Fruit fly (Drosophila melanogaster) whole organism, embryonic: Measurements from ENCODE around the gene CG32847.

Source experiments
- Abd-B ChIP-seq: fragments of 200-800 bp; sonication (Bioruptor generic); optimal IDR thresholded peaks from 2 replicates; lab custom pipeline; 2018; ENCODE audit warnings: missing biosample characterization, mild to moderate bottlenecking, missing genetic modification characterization, moderate library complexity
- Awh ChIP-seq: fragments of 200-800 bp; sonication (Bioruptor generic); IDR thresholded peaks from 2 replicates; pipeline ENCODE4, ENCODE4 v1.3.6; 2022; ENCODE audit warnings: missing biosample characterization, missing genetic modification characterization
- B-H2 ChIP-seq: fragments of 200-800 bp; sonication (Bioruptor generic); optimal IDR thresholded peaks from 2 replicates; lab custom pipeline; 2018; ENCODE audit warnings: missing biosample characterization, mild to moderate bottlenecking, missing genetic modification characterization
- CG10431 ChIP-seq: fragments of 200-800 bp; sonication (Bioruptor generic); optimal IDR thresholded peaks from 3 replicates; lab custom pipeline; 2018; ENCODE audit warnings: missing biosample characterization, mild to moderate bottlenecking, missing genetic modification characterization
- CG11085 ChIP-seq: fragments of 200-800 bp; sonication (Bioruptor generic); IDR thresholded peaks from 2 replicates; pipeline ENCODE4 v1.3.6; 2022; ENCODE audit warnings: missing biosample characterization, missing genetic modification characterization
- CG12155 ChIP-seq: fragments of 200-800 bp; sonication (Bioruptor generic); optimal IDR thresholded peaks from 3 replicates; lab custom pipeline; 2016; ENCODE audit warnings: missing biosample characterization, missing genetic modification characterization
- CG14050 ChIP-seq: fragments of 200-800 bp; sonication (Bioruptor generic); IDR thresholded peaks from 3 replicates; pipeline ENCODE4 v1.3.6; 2022; ENCODE audit warnings: missing biosample characterization, missing genetic modification characterization
- CG1602 ChIP-seq: fragments of 200-800 bp; sonication (Bioruptor generic); optimal IDR thresholded peaks from 3 replicates; lab custom pipeline; 2016; ENCODE audit warnings: missing biosample characterization, missing genetic modification characterization
- CG16863 ChIP-seq: fragments of 200-800 bp; sonication (Bioruptor generic); optimal IDR thresholded peaks from 3 replicates; lab custom pipeline; 2016; ENCODE audit warnings: missing biosample characterization, missing genetic modification characterization
- CG17568 ChIP-seq: fragments of 200-800 bp; sonication (Bioruptor generic); optimal IDR thresholded peaks from 2 replicates; lab custom pipeline; 2018; ENCODE audit warnings: missing biosample characterization, mild to moderate bottlenecking, missing genetic modification characterization, moderate library complexity
- CG30403 ChIP-seq: fragments of 200-800 bp; sonication (Bioruptor generic); optimal IDR thresholded peaks from 3 replicates; lab custom pipeline; 2016; ENCODE audit warnings: missing biosample characterization, missing genetic modification characterization
- CG4282 ChIP-seq: fragments of 200-800 bp; sonication (Bioruptor generic); optimal IDR thresholded peaks from 2 replicates; lab custom pipeline; 2016; ENCODE audit warnings: missing biosample characterization, missing genetic modification characterization
- CG4360 ChIP-seq: fragments of 200-800 bp; sonication (Bioruptor generic); IDR thresholded peaks from 2 replicates; pipeline ENCODE4 v1.3.6; 2022; ENCODE audit warnings: missing biosample characterization, missing genetic modification characterization
- CG6272 ChIP-seq: fragments of 200-800 bp; sonication (Bioruptor generic); IDR thresholded peaks from 2 replicates; pipeline ENCODE4 v1.3.6; 2022; ENCODE audit warnings: missing biosample characterization, missing genetic modification characterization
- CG6689 ChIP-seq: fragments of 200-800 bp; sonication (Bioruptor generic); IDR thresholded peaks from 2 replicates; pipeline ENCODE4 v1.3.6; 2022; ENCODE audit warnings: missing biosample characterization, missing genetic modification characterization
- CG6791 ChIP-seq: fragments of 200-800 bp; sonication (Bioruptor generic); IDR thresholded peaks from 3 replicates; pipeline ENCODE4 v1.3.6; 2022; ENCODE audit warnings: missing biosample characterization, missing genetic modification characterization; ENCODE audit not compliant: partially characterized antibody
- CG7556 ChIP-seq: fragments of 200-800 bp; sonication (Bioruptor generic); optimal IDR thresholded peaks from 2 replicates; lab custom pipeline; 2017; ENCODE audit warnings: missing biosample characterization, mild to moderate bottlenecking, missing genetic modification characterization
- CG7839 ChIP-seq: fragments of 200-800 bp; sonication (Bioruptor generic); optimal IDR thresholded peaks from 3 replicates; lab custom pipeline; 2018; ENCODE audit warnings: missing biosample characterization, mild to moderate bottlenecking, missing genetic modification characterization, moderate library complexity
- CG8944 ChIP-seq: fragments of 200-800 bp; sonication (Bioruptor generic); optimal IDR thresholded peaks from 3 replicates; lab custom pipeline; 2016; ENCODE audit warnings: missing biosample characterization, missing genetic modification characterization
- CG9609 ChIP-seq: fragments of 200-800 bp; sonication (Bioruptor generic); optimal IDR thresholded peaks from 3 replicates; lab custom pipeline; 2016; ENCODE audit warnings: missing biosample characterization, missing genetic modification characterization
- CG9876 ChIP-seq: fragments of 200-800 bp; sonication (Bioruptor generic); optimal IDR thresholded peaks from 2 replicates; lab custom pipeline; 2016; ENCODE audit warnings: missing biosample characterization, missing genetic modification characterization
- CHES-1-like ChIP-seq: fragments of 200-800 bp; sonication (Bioruptor generic); optimal IDR thresholded peaks from 2 replicates; lab custom pipeline; 2016; ENCODE audit warnings: missing biosample characterization, missing genetic modification characterization
- Chrac-16 ChIP-seq: fragments of 200-800 bp; sonication (Bioruptor generic); optimal IDR thresholded peaks from 3 replicates; lab custom pipeline; 2016; ENCODE audit warnings: missing biosample characterization, missing genetic modification characterization
- Doc2 ChIP-seq: fragments of 200-800 bp; sonication (Bioruptor generic); IDR thresholded peaks from 2 replicates; pipeline ENCODE4 v1.3.6; 2022; ENCODE audit warnings: missing biosample characterization, missing genetic modification characterization
- GATAe ChIP-seq: fragments of 200-800 bp; sonication (Bioruptor generic); conservative IDR thresholded peaks from 2 replicates; pipeline ENCODE4 v1.3.6; 2022; ENCODE audit warnings: missing biosample characterization, missing genetic modification characterization
- Gsc ChIP-seq: fragments of 200-800 bp; sonication (Bioruptor generic); IDR thresholded peaks from 2 replicates; pipeline ENCODE4 v1.3.6; 2022; ENCODE audit warnings: missing biosample characterization, missing genetic modification characterization
- Lim3 ChIP-seq: fragments of 200-800 bp; sonication (Bioruptor generic); IDR thresholded peaks from 2 replicates; pipeline ENCODE4 v1.3.6; 2022; ENCODE audit warnings: missing biosample characterization, missing genetic modification characterization
- Max ChIP-seq: fragments of 200-800 bp; sonication (Bioruptor generic); optimal IDR thresholded peaks from 2 replicates; lab custom pipeline; 2016; ENCODE audit warnings: missing biosample characterization, mild to moderate bottlenecking, missing genetic modification characterization
- NC2β ChIP-seq: fragments of 200-800 bp; sonication (Bioruptor generic); optimal IDR thresholded peaks from 2 replicates; lab custom pipeline; 2016; ENCODE audit warnings: missing biosample characterization, missing genetic modification characterization
- NfI ChIP-seq: fragments of 200-800 bp; sonication (Bioruptor generic); optimal IDR thresholded peaks from 3 replicates; lab custom pipeline; 2018; ENCODE audit warnings: missing biosample characterization, mild to moderate bottlenecking, missing genetic modification characterization, moderate library complexity
- Pdp1 ChIP-seq, 2 experiments: fragments of 200-800 bp; sonication (Bioruptor generic); optimal IDR thresholded peaks; 3 replicates each; lab custom pipeline; 2016; ENCODE audit warnings: missing biosample characterization in 2 of 2, missing genetic modification characterization in 2 of 2, mild to moderate bottlenecking in 1 of 2, moderate library complexity in 1 of 2
- Scr ChIP-seq: fragments of 200-800 bp; sonication (Bioruptor generic); IDR thresholded peaks from 2 replicates; pipeline ENCODE4 v1.3.6; 2022; ENCODE audit warnings: missing biosample characterization, missing genetic modification characterization; ENCODE audit not compliant: partially characterized antibody
- Sox102F ChIP-seq: fragments of 200-800 bp; sonication (Bioruptor generic); optimal IDR thresholded peaks from 2 replicates; lab custom pipeline; 2018; ENCODE audit warnings: missing biosample characterization, mild to moderate bottlenecking, missing genetic modification characterization, moderate library complexity
- ac ChIP-seq: fragments of 200-800 bp; sonication (Bioruptor generic); optimal IDR thresholded peaks from 3 replicates; lab custom pipeline; 2017; ENCODE audit warnings: missing biosample characterization, mild to moderate bottlenecking, missing genetic modification characterization
- aop ChIP-seq: fragments of 200-800 bp; sonication (Bioruptor generic); IDR thresholded peaks from 2 replicates; pipeline ENCODE4 v1.3.6; 2022; ENCODE audit warnings: missing biosample characterization, missing genetic modification characterization
- ap ChIP-seq: fragments of 200-800 bp; sonication (Bioruptor generic); IDR thresholded peaks from 2 replicates; pipeline ENCODE4 v1.3.6; 2022; ENCODE audit warnings: missing biosample characterization, missing genetic modification characterization
- ara ChIP-seq: fragments of 200-800 bp; sonication (Bioruptor generic); IDR thresholded peaks from 2 replicates; pipeline ENCODE4 v1.3.6; 2022; ENCODE audit warnings: missing biosample characterization, missing genetic modification characterization
- bab2 ChIP-seq: fragments of 200-800 bp; sonication (Bioruptor generic); optimal IDR thresholded peaks from 2 replicates; lab custom pipeline; 2016; ENCODE audit warnings: missing biosample characterization, missing genetic modification characterization
- cwo ChIP-seq: fragments of 200-800 bp; sonication (Bioruptor generic); optimal IDR thresholded peaks from 3 replicates; lab custom pipeline; 2017; ENCODE audit warnings: missing biosample characterization, missing genetic modification characterization, mild to moderate bottlenecking, moderate library complexity, missing genetic modification reagents
- eve ChIP-seq, 2 experiments: fragments of >200 bp; optimal IDR thresholded peaks; 2 replicates each; lab custom pipeline; 2017; ENCODE audit warnings: missing biosample characterization in 2 of 2, missing genetic modification characterization in 2 of 2
- grn ChIP-seq: fragments of 200-800 bp; sonication (Bioruptor generic); optimal IDR thresholded peaks from 3 replicates; lab custom pipeline; 2017; ENCODE audit warnings: missing biosample characterization, missing genetic modification characterization
- her ChIP-seq: fragments of 200-800 bp; sonication (Bioruptor generic); optimal IDR thresholded peaks from 2 replicates; lab custom pipeline; 2016; ENCODE audit warnings: missing biosample characterization, missing genetic modification characterization
- inv ChIP-seq: fragments of 200-800 bp; sonication (Bioruptor generic); IDR thresholded peaks from 2 replicates; pipeline ENCODE4 v1.3.6; 2022; ENCODE audit warnings: missing biosample characterization, missing genetic modification characterization; ENCODE audit not compliant: partially characterized antibody
- mam ChIP-seq: fragments of 200-800 bp; sonication (Bioruptor generic); optimal IDR thresholded peaks from 3 replicates; lab custom pipeline; 2016; ENCODE audit warnings: missing biosample characterization, missing genetic modification characterization
- odd ChIP-seq: fragments of 200-800 bp; sonication (Bioruptor generic); optimal IDR thresholded peaks from 2 replicates; lab custom pipeline; 2017; ENCODE audit warnings: missing biosample characterization, mild to moderate bottlenecking, missing genetic modification characterization
- p53 ChIP-seq: fragments of 200-800 bp; sonication (Bioruptor generic); optimal IDR thresholded peaks from 2 replicates; lab custom pipeline; 2016; ENCODE audit warnings: missing biosample characterization, missing genetic modification characterization
- pros ChIP-seq: fragments of 200-800 bp; sonication (Bioruptor generic); optimal IDR thresholded peaks from 3 replicates; lab custom pipeline; 2019; ENCODE audit warnings: missing biosample characterization, mild to moderate bottlenecking, missing genetic modification characterization, moderate library complexity
- slbo ChIP-seq: fragments of 200-800 bp; sonication (Bioruptor generic); IDR thresholded peaks from 2 replicates; pipeline ENCODE4 v1.3.6; 2022; ENCODE audit warnings: missing biosample characterization, missing genetic modification characterization
- tio ChIP-seq: fragments of 200-800 bp; sonication (Bioruptor generic); optimal IDR thresholded peaks from 2 replicates; lab custom pipeline; 2017; ENCODE audit warnings: missing biosample characterization, missing genetic modification characterization, inconsistent platforms

Gene CG32847

dm6 chr3L:15136659-15137572 lies 15.5 kb downstream of the CG32847 start, which contains the start of gene CG12316 (continued):
- TF ChIP-seq eve (GFP tag; optimal IDR thresholded peaks at IDR 0.05; lab: Kevin White, UChicago) (no peak), p53 (GFP tag; lab: Kevin White, UChicago) (peak; percentile 85), Doc2 (no peak; the same call in 1 of the 2 replicates), grn (GFP tag; lab: Kevin White, UChicago) (peak; percentile 59), CG7839 (tag; lab: Kevin White, UChicago) (peak; percentile 92), Awh (peak; percentile 85), CG4282 (GFP tag; lab: Kevin White, UChicago) (peak; percentile 72), Max (GFP tag; lab: Kevin White, UChicago) (peak; percentile 85), CG7556 (GFP tag; lab: Kevin White, UChicago) (peak; percentile 93), CG6791 (GFP tag; lab: Robert Waterston, UW) (peak; percentile 78), her (GFP tag; lab: Kevin White, UChicago) (peak; percentile 91), inv (peak; percentile 53), CG9609 (GFP tag; lab: Kevin White, UChicago) (peak; percentile 93), CG11085 (GFP tag; lab: Robert Waterston, UW) (no peak), pros (GFP tag; lab: Kevin White, UChicago) (peak; percentile 70), bab2 (peak; percentile 90), odd (peak; percentile 92), ara (GFP tag; lab: Robert Waterston, UW) (peak; percentile 88), Lim3 (GFP tag; lab: Robert Waterston, UW) (no peak), NC2β (GFP tag; lab: Kevin White, UChicago) (peak; percentile 83), Gsc (GFP tag; lab: Robert Waterston, UW) (no peak), NfI (GFP tag; lab: Kevin White, UChicago) (peak; percentile 90), CG14050 (GFP tag; lab: Robert Waterston, UW) (peak; percentile 79), CG6272 (GFP tag; lab: Robert Waterston, UW) (peak; percentile 69), Pdp1 (GFP tag; optimal IDR thresholded peaks at IDR 0.05; lab: Kevin White, UChicago) (peak in 1 of 2 experiments; percentile 93), CHES-1-like (GFP tag; lab: Kevin White, UChicago) (peak; percentile 89), B-H2 (GFP tag; lab: Kevin White, UChicago) (peak; percentile 90), CG6689 (GFP tag; lab: Robert Waterston, UW) (peak; percentile 91), ap (peak; percentile 50; the same call in 1 of the 2 replicates), Sox102F (GFP tag; lab: Kevin White, UChicago) (peak; percentile 89), CG17568 (no peak), CG9876 (peak; percentile 74), aop (GFP tag; lab: Robert Waterston, UW) (0 out of 2 replicates have a peak, but pooled peaks have one; percentile 51), mam (peak; percentile 86), CG8944 (GFP tag; lab: Kevin White, UChicago) (peak; percentile 90), slbo (GFP tag; lab: Robert Waterston, UW) (peak; percentile 71), CG4360 (GFP tag; lab: Robert Waterston, UW) (0 out of 2 replicates have a peak, but pooled peaks have one; percentile 7), CG1602 (GFP tag; lab: Kevin White, UChicago) (peak; percentile 77), tio (GFP tag; lab: Kevin White, UChicago) (peak; percentile 79), Abd-B (GFP tag; lab: Kevin White, UChicago) (peak; percentile 77), CG16863 (GFP tag; lab: Kevin White, UChicago) (peak; percentile 91), Scr (GFP tag; lab: Robert Waterston, UW) (peak; percentile 85), CG10431 (GFP tag; lab: Kevin White, UChicago) (peak; percentile 79), CG12155 (GFP tag; lab: Kevin White, UChicago) (peak; percentile 82), CG30403 (GFP tag; lab: Kevin White, UChicago) (peak; percentile 92), cwo (GFP tag; lab: Kevin White, UChicago) (peak; percentile 90), GATAe (GFP tag; lab: Robert Waterston, UW) (no peak; the same call in 1 of the 2 replicates), ac (GFP tag; lab: Kevin White, UChicago) (peak; percentile 90), Chrac-16 (GFP tag; lab: Kevin White, UChicago) (peak; percentile 86)
